Fruit fly (Drosophila melanogaster) whole organism, adult: ENCODE data around the gene elB.

Experiments used
- CG11617 ChIP-seq: fragments of 200-800 bp; sonication (Bioruptor generic); optimal IDR thresholded peaks from 2 replicates; lab custom pipeline; 2017; ENCODE audit warnings: mild to moderate bottlenecking, missing biosample characterization, missing genetic modification reagents, missing genetic modification characterization
- CG12768 ChIP-seq: fragments of 200-800 bp; sonication (Bioruptor generic); optimal IDR thresholded peaks from 2 replicates; lab custom pipeline; 2017; ENCODE audit warnings: missing biosample characterization, missing genetic modification characterization, mild to moderate bottlenecking, moderate library complexity, missing genetic modification reagents
- CG14711 ChIP-seq: fragments of 200-800 bp; sonication (Bioruptor generic); optimal IDR thresholded peaks from 2 replicates; lab custom pipeline; 2018; ENCODE audit warnings: missing biosample characterization, mild to moderate bottlenecking, missing genetic modification characterization, moderate library complexity
- CG1620 ChIP-seq: fragments of 200-800 bp; sonication (Bioruptor generic); optimal IDR thresholded peaks from 2 replicates; lab custom pipeline; 2016; ENCODE audit warnings: missing biosample characterization, missing genetic modification characterization
- CG33017 ChIP-seq: fragments of 200-800 bp; sonication (Bioruptor generic); optimal IDR thresholded peaks from 2 replicates; lab custom pipeline; 2018; ENCODE audit warnings: missing biosample characterization, mild to moderate bottlenecking, missing genetic modification characterization, moderate library complexity
- CG5204 ChIP-seq: fragments of 200-800 bp; sonication (Bioruptor generic); optimal IDR thresholded peaks from 2 replicates; lab custom pipeline; 2016; ENCODE audit warnings: missing biosample characterization, missing genetic modification characterization
- CG7045 ChIP-seq: fragments of 200-800 bp; sonication (Bioruptor generic); optimal IDR thresholded peaks from 2 replicates; lab custom pipeline; 2017; ENCODE audit warnings: missing biosample characterization, mild to moderate bottlenecking, missing genetic modification characterization
- CG7101 ChIP-seq: fragments of 200-800 bp; sonication (Bioruptor generic); optimal IDR thresholded peaks from 2 replicates; lab custom pipeline; 2018; ENCODE audit warnings: missing biosample characterization, mild to moderate bottlenecking, missing genetic modification characterization, moderate library complexity
- Clk ChIP-seq: fragments of 200-800 bp; sonication (Bioruptor generic); optimal IDR thresholded peaks from 2 replicates; lab custom pipeline; 2017; ENCODE audit warnings: missing biosample characterization, missing genetic modification characterization
- Crg-1 ChIP-seq: fragments of 200-800 bp; sonication (Bioruptor generic); optimal IDR thresholded peaks from 2 replicates; lab custom pipeline; 2016; ENCODE audit warnings: missing biosample characterization, missing genetic modification characterization
- Hr96 ChIP-seq: fragments of 200-800 bp; sonication (Bioruptor generic); optimal IDR thresholded peaks from 2 replicates; lab custom pipeline; 2016; ENCODE audit warnings: missing biosample characterization, missing genetic modification characterization
- Mnt ChIP-seq: fragments of 200-800 bp; sonication (Bioruptor generic); optimal IDR thresholded peaks from 2 replicates; lab custom pipeline; 2016; ENCODE audit warnings: missing biosample characterization, mild to moderate bottlenecking, missing genetic modification characterization
- bab1 ChIP-seq: fragments of 200-800 bp; sonication (Bioruptor generic); optimal IDR thresholded peaks from 3 replicates; lab custom pipeline; 2019; ENCODE audit warnings: missing biosample characterization, mild to moderate bottlenecking, missing genetic modification characterization, moderate library complexity
- cic ChIP-seq: fragments of 200-800 bp; sonication (Bioruptor generic); optimal IDR thresholded peaks from 2 replicates; lab custom pipeline; 2017; ENCODE audit warnings: missing biosample characterization, mild to moderate bottlenecking, missing genetic modification characterization, moderate library complexity
- cnc ChIP-seq, 2 experiments: fragments of >200 bp; optimal IDR thresholded peaks; 2 replicates each; lab custom pipeline; 2017
- kay ChIP-seq: fragments of 200-800 bp; sonication (Bioruptor generic); peaks from one replicate; lab custom pipeline; 2016; ENCODE audit warnings: missing biosample characterization, missing genetic modification characterization, borderline replicate concordance
- ovo ChIP-seq: fragments of 200-800 bp; sonication (Bioruptor generic); optimal IDR thresholded peaks from 2 replicates; lab custom pipeline; 2016; ENCODE audit warnings: missing biosample characterization, missing genetic modification characterization
- pad ChIP-seq: fragments of 200-800 bp; sonication (Bioruptor generic); optimal IDR thresholded peaks from 3 replicates; lab custom pipeline; 2017; ENCODE audit warnings: missing biosample characterization, missing genetic modification characterization, mild to moderate bottlenecking, moderate library complexity, missing genetic modification reagents
- tj ChIP-seq: fragments of 200-800 bp; sonication (Bioruptor generic); optimal IDR thresholded peaks from 3 replicates; lab custom pipeline; 2017; ENCODE audit warnings: missing biosample characterization, mild to moderate bottlenecking, missing genetic modification characterization, moderate library complexity
- toe ChIP-seq: fragments of 200-800 bp; sonication (Bioruptor generic); optimal IDR thresholded peaks from 2 replicates; lab custom pipeline; 2016; ENCODE audit warnings: missing biosample characterization, missing genetic modification characterization

elB gene

DNA sequence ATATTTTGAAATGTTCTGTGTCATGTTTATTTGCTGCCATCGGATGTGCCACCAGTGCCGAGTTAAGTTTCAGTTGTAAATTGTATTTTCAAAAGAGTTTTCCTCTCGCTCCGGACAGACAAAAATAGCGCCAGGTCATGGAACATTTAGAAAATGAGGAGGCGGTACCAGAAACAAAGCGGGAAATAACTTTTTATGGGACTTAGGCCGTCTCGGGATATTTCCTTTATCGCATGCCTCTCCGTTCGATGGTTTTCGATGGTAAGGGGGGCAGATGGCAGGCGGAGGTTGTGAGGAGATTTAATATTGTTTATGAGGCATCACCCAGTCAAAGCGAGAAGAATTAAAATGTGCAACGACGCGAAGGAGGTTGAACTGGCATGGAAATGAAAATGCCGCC, 35.5 kb upstream of the elB start:
- TF ChIP-seq CG11617 = no peak
- no peak for TF ChIP-seq Hr96
- no peak for TF ChIP-seq Crg-1 (GFP tag; lab: Kevin White, UChicago)
- TF ChIP-seq toe (GFP tag; lab: Kevin White, UChicago) = no peak
- TF ChIP-seq kay (GFP tag; lab: Kevin White, UChicago) = no peak
- TF ChIP-seq bab1 (GFP tag; lab: Kevin White, UChicago) = no peak
- no peak for TF ChIP-seq Clk
- no peak for TF ChIP-seq CG5204 (GFP tag; lab: Kevin White, UChicago)
- no peak for TF ChIP-seq tj (GFP tag; lab: Kevin White, UChicago)
- TF ChIP-seq cic (GFP tag; lab: Kevin White, UChicago) = no peak
- no peak for TF ChIP-seq CG7101 (tag; lab: Kevin White, UChicago)
- no peak for TF ChIP-seq ovo (GFP tag; lab: Kevin White, UChicago)
- no peak for TF ChIP-seq CG33017 (tag; lab: Kevin White, UChicago)
- no peak for TF ChIP-seq CG7045 (GFP tag; lab: Kevin White, UChicago)

DNA sequence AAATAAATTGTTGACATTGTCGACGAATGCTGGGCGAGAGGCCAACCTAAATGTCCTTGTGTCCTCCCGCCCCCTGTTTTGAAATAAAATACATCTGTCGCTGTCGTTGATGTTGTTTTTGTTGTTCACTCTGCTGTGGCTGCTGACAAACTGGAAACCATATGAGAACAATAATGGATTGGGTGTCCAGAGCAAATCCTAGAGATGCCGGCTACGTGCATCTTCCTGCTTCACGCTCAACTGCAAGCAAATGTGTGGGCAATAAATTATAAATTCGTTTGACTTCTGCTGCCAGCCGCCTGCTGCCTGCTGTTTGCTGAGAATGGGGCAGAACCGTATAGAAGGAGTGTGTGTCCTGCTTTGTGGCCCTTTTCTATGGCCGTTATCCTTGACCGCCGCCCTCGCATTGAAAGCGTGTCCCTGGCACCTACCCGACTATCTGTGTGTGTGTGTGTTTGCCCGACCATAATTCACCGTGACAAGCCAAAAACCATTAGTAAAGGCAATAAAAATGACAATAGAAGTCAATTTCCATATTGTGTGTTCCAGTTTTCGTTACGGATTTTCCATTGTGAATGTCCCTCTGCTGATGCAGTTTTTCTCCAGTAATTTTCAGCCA, 34.4 kb upstream of the elB start:
- TF ChIP-seq CG12768 (GFP tag; lab: Kevin White, UChicago) (no peak), tj (GFP tag; lab: Kevin White, UChicago) (no peak), Clk (no peak), CG7045 (GFP tag; lab: Kevin White, UChicago) (no peak), cic (GFP tag; lab: Kevin White, UChicago) (no peak), cnc (optimal IDR thresholded peaks at IDR 0.05; lab: Kevin White, UChicago) (no peak)

DNA sequence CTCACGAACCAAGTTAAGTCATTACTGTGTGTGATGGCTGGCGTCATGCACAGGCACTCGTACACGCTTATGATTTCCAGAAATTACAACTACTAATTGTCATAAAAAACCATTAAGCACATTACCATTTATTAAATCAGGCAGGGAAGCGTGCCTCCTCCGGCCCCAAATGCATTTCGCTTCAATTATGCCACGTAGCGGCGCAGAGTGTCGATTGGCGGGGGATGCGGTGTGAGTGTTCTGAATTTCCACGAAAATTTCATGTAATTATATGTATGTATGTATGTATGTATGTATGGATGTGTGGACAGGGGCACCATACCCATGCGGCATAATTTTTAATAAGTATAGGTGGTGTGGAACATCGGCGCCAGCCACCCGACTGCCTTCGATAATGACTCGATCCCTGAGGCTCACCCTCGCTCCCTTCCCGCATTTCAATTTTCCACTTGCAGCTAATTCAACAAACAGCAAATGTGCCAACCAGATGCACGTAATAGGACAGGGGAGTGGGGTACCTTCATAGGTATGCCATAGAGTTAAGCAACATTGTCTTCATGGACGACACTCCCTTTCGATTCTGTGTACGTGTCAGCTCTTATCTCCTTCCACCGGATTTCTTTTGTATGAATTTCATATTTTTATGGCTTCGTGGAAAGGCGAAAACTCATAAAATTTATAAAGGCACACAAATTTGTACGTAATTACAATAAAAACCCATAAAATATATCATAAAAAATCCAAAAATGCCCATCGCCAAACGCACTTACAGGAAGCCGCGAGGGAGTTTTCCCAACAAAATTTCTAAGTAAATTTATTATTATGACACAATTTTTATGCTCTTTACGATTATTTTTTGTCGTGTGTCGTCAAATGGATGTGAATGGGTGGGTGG, 33.0 kb upstream of the elB start:
- TF ChIP-seq CG5204 (GFP tag; lab: Kevin White, UChicago) = no peak
- TF ChIP-seq CG14711 (tag; lab: Kevin White, UChicago) = no peak
- no peak for TF ChIP-seq CG33017 (tag; lab: Kevin White, UChicago)
- TF ChIP-seq kay (GFP tag; lab: Kevin White, UChicago) = no peak
- TF ChIP-seq cic (GFP tag; lab: Kevin White, UChicago) = no peak
- no peak for TF ChIP-seq CG1620 (GFP tag; lab: Kevin White, UChicago)
- TF ChIP-seq cnc (optimal IDR thresholded peaks at IDR 0.05; lab: Kevin White, UChicago) = no peak
- no peak for TF ChIP-seq Hr96
- TF ChIP-seq CG7101 (tag; lab: Kevin White, UChicago) = no peak
- no peak for TF ChIP-seq CG12768 (GFP tag; lab: Kevin White, UChicago)
- no peak for TF ChIP-seq bab1 (GFP tag; lab: Kevin White, UChicago)
- no peak for TF ChIP-seq tj (GFP tag; lab: Kevin White, UChicago)

DNA sequence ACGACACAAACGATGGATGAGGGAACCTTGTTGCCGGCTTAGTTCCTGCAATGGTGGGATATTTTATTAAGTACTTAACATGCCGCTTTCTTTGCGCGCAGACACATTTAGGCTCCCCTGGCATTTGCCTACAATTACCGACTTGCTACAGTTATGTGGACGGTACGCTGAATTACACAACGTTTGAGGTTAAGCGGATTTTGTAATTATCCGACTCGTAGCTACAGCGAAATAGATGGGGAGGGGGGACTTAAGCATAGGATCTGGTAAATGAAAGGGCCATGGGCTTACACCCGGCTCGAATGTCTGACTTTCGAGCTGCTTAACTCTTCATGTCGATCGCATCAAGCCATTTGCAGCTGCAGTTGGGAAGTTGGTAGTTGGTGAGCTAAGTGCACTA, 32.0 kb upstream of the elB start:
- TF ChIP-seq CG12768 (GFP tag; lab: Kevin White, UChicago) = no peak
- TF ChIP-seq tj (GFP tag; lab: Kevin White, UChicago) = no peak

DNA sequence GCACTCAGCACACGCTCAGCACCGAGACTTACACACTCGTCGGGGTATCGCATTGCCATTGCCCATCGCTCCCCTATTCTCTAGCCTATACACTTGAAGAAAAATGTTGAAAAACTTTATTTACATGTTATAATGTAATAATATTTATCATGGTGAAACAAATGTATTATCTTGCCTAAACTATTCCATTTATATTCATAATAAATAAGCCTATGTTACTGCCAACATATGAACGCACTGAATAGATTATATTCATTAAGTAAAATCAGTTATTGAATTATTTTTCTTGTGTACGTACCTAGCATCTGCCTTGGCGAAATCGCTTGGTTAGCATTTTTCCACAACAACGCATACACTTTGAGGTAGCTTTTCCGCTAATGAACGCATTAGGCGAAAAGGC, 31.6 kb upstream of the elB start:
- TF ChIP-seq CG11617 (no peak), tj (GFP tag; lab: Kevin White, UChicago) (peak; percentile 20)

DNA sequence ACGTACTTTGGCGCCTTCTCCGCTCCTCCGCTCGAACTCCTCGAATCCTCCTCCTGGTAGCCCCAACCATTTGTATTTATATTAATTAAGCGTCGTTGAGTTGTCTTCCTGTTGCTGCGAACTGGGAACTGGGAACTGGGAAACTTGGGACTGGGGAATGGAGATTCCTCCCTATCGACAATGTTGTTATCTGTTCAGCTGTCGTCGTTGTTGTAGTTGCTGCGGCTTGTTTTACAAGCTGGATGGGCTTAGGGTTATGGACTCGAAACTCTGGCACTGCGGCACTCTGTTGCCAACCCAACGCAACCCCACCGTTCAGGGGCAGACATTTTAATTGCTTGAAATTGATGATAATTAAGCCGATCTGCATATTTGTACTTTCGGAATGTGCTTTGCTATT, 29.5 kb upstream of the elB start:
- TF ChIP-seq ovo (GFP tag; lab: Kevin White, UChicago) = no peak
- no peak for TF ChIP-seq cic (GFP tag; lab: Kevin White, UChicago)
- TF ChIP-seq kay (GFP tag; lab: Kevin White, UChicago) = no peak
- no peak for TF ChIP-seq CG7101 (tag; lab: Kevin White, UChicago)
- TF ChIP-seq pad (GFP tag; lab: Kevin White, UChicago) = no peak
- TF ChIP-seq tj (GFP tag; lab: Kevin White, UChicago) = no peak
- TF ChIP-seq CG11617 = no peak
- no peak for TF ChIP-seq CG7045 (GFP tag; lab: Kevin White, UChicago)
- no peak for TF ChIP-seq CG1620 (GFP tag; lab: Kevin White, UChicago)
- TF ChIP-seq CG12768 (GFP tag; lab: Kevin White, UChicago) = no peak
- no peak for TF ChIP-seq toe (GFP tag; lab: Kevin White, UChicago)
- TF ChIP-seq Crg-1 (GFP tag; lab: Kevin White, UChicago) = no peak
- no peak for TF ChIP-seq Mnt (GFP tag; lab: Kevin White, UChicago)
